Fruit fly (Drosophila melanogaster): ENCODE data around the gene CG11679.

The CG11679 gene

DNA sequence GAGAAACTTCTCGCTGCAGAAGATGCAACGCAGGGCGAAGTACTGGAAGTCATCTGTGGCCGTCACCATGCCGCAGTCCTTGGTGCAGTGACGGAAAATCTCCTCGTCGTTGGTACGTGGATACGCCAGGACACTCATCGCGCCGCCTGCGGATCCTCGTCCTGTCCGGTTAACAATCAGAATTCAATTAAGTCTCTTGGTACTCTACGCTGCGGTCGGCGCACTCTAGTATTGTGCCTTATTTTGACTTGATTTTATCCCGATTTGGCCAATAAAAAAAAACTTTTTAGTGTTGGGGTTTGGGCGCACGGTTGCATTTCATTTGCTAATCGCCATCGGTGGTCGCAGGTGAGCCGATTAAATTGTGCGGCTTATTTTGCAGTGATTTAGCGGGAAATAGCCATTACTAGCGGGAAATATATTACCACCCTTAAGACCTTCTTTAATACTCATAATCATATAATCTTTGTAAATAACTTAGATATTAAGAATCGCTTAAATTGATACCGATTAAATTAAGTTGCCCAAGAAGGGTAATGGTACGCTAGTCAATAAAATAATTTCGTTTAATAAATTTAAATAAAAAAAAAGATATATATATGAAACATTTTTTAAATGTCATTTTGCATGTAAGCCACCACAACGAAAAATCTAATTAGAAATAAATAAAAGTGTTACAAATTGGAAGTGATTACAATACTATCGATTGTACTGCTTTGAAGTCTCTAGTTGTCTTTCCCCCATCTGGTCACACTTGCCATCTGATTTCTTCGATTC, 7.3 kb upstream of the CG11679 start, which contains the start of the genes CG8944 and CCT6:
TSS of gene CG8944 (minus strand) at position 327 of the 777 bp plus-strand sequence.
TSS of gene CCT6 (plus strand) at position 744 of the 777 bp plus-strand sequence.
- TF ChIP-seq spab (GFP tag; optimal IDR thresholded peaks at IDR 0.05) (no peak), Ets21C (GFP tag; optimal IDR thresholded peaks at IDR 0.05) (peak; percentile 7), lz (GFP tag; optimal IDR thresholded peaks at IDR 0.05) (peak; percentile 20), Eip78C (GFP tag) (peak; percentile 46), CG3032 (tag; optimal IDR thresholded peaks at IDR 0.05) (peak; percentile 7), ss (GFP tag; optimal IDR thresholded peaks at IDR 0.05) (no peak)

DNA sequence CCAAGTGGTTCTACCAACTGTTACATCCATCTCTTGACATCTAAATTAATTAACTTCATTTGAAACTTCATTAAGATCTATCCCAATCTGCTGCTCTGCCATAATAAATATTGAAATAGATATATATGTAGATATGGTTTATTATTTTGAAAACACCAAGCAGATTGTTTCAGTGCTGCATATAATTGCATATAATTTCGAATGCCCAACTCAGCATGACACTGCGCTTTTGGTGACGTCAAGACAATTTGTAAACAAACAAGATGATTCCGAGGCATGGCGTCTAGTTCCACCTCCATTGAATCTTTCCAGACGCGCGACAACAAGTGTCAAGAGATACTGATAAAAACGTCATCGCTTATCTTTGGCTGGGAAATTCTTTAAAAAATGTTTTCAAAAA, 2.1 kb upstream of the CG11679 start:
- TF ChIP-seq CG15336 (GFP tag; IDR thresholded peaks at IDR 0.05): 0 out of 2 replicates have a peak, but pooled peaks have one; percentile 6
- TF ChIP-seq CG10669 (GFP tag; optimal IDR thresholded peaks at IDR 0.05): no peak
- TF ChIP-seq svp (GFP tag): peak; percentile 47
- TF ChIP-seq CG7368 (GFP tag; optimal IDR thresholded peaks at IDR 0.05): no peak
- no peak for TF ChIP-seq CG4318 (GFP tag; optimal IDR thresholded peaks at IDR 0.05)

DNA sequence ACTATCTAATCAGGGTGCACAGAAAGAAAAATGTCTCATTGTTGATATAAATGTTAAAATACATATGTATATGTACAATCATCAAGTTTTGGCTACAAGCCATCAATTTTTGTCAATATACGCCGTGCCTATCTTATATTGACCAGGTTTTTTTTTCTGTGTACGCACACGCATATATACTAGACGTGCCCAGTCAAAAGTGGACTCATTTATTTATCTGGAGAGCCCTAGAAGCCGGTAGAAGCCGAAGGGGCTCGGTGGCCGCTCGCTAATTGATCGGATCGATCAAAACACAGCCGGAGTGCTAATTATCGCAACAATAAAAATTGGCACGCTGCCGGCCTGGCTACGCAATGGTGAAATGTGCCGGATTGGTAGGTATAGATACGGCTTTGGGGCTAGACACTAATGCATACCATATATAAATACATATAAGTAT, 1.6 kb upstream of the CG11679 start:
- TF ChIP-seq CG11294 (GFP tag; IDR thresholded peaks at IDR 0.05) (peak; percentile 15; the same call in 1 of the 2 replicates), Eip78C (GFP tag) (peak; percentile 83), CG16779 (tag; optimal IDR thresholded peaks at IDR 0.05) (no peak), Blimp-1 (GFP tag; optimal IDR thresholded peaks at IDR 0.05) (no peak), Smox (GFP tag; optimal IDR thresholded peaks at IDR 0.05) (peak; percentile 60), cyc (GFP tag; optimal IDR thresholded peaks at IDR 0.05) (peak; percentile 45), Gug (GFP tag; IDR thresholded peaks at IDR 0.05) (peak; percentile 52; the same call in 1 of the 2 replicates), svp (GFP tag) (peak; percentile 87), CG10631 (GFP tag; optimal IDR thresholded peaks at IDR 0.05) (peak; percentile 25), CG15336 (GFP tag; IDR thresholded peaks at IDR 0.05) (peak; percentile 57), CG32006 (GFP tag; optimal IDR thresholded peaks at IDR 0.05) (peak; percentile 53), fkh (GFP tag; optimal IDR thresholded peaks at IDR 0.05) (peak; percentile 68), CG11902 (GFP tag; optimal IDR thresholded peaks at IDR 0.05) (peak; percentile 23), dsx (GFP tag; optimal IDR thresholded peaks at IDR 0.05; ENCODE audit: poor library complexity, severe bottlenecking) (peak; percentile 4), CG6792 (GFP tag; optimal IDR thresholded peaks at IDR 0.05) (peak; percentile 45), fd59A (GFP tag; optimal IDR thresholded peaks at IDR 0.05) (no peak), achi (GFP tag; optimal IDR thresholded peaks at IDR 0.05) (peak; percentile 40), CG10669 (GFP tag; optimal IDR thresholded peaks at IDR 0.05) (no peak), Sox15 (GFP tag; optimal IDR thresholded peaks at IDR 0.05) (no peak), Hr4 (GFP tag; optimal IDR thresholded peaks at IDR 0.05) (peak; percentile 50), CG31627 (GFP tag; optimal IDR thresholded peaks at IDR 0.05) (peak; percentile 48), Lpt (GFP tag; optimal IDR thresholded peaks at IDR 0.05) (peak; percentile 18), CG6163 (GFP tag; IDR thresholded peaks at IDR 0.05) (peak; percentile 69), CG6854 (GFP tag; optimal IDR thresholded peaks at IDR 0.05) (no peak), topi (GFP tag; optimal IDR thresholded peaks at IDR 0.05) (peak; percentile 69), dac (GFP tag; optimal IDR thresholded peaks at IDR 0.05) (no peak), CG8319 (GFP tag; optimal IDR thresholded peaks at IDR 0.05) (no peak), CG8632 (GFP tag; optimal IDR thresholded peaks at IDR 0.05) (peak; percentile 43), ss (GFP tag; optimal IDR thresholded peaks at IDR 0.05) (no peak), CG9139 (GFP tag; optimal IDR thresholded peaks at IDR 0.05) (no peak), Hr38 (GFP tag; optimal IDR thresholded peaks at IDR 0.05) (no peak), salr (GFP tag; optimal IDR thresholded peaks at IDR 0.05) (no peak), CG6276 (GFP tag; optimal IDR thresholded peaks at IDR 0.05) (no peak), CG3032 (tag; optimal IDR thresholded peaks at IDR 0.05) (peak; percentile 10), Eip93F (GFP tag; optimal IDR thresholded peaks at IDR 0.05) (peak; percentile 46), esn (GFP tag; optimal IDR thresholded peaks at IDR 0.05) (peak; percentile 71), eg (GFP tag; IDR thresholded peaks at IDR 0.05) (peak; percentile 78), CG1621 (tag; optimal IDR thresholded peaks at IDR 0.05) (peak; percentile 21), acj6 (GFP tag; optimal IDR thresholded peaks at IDR 0.05) (peak; percentile 50), OdsH (GFP tag; optimal IDR thresholded peaks at IDR 0.05) (peak; percentile 46), spab (GFP tag; optimal IDR thresholded peaks at IDR 0.05) (no peak), lz (GFP tag; optimal IDR thresholded peaks at IDR 0.05) (peak; percentile 67)

All from whole organism, prepupa.